Fruit fly (Drosophila melanogaster): ENCODE measurements around the gene CG4743.

Gene CG4743

DNA sequence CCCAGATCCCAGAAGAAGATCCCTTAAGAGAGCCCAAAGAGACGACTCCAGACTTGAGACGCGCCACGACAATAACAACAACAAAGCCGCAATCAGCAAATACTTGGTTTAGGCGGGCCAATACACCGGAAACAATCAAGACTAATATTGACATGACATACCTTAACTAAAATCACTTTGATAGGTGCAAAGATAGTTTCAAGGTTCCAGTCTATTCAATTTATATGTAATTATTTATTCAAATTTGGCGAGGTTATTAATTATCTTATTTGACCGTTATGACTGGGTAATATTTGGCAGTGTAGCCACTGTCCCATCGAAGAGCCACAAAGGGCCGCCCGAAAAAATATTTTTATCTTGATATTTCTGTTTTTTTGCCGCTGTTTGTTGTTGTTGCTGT is 39.9 kb downstream of the CG4743 start (continued):
- TF ChIP-seq pros (GFP tag; optimal IDR thresholded peaks at IDR 0.05) (no peak), CG8944 (GFP tag; optimal IDR thresholded peaks at IDR 0.05) (peak; percentile 32), gsb-n (tag; optimal IDR thresholded peaks at IDR 0.05) (peak; percentile 13), CG17359 (tag; optimal IDR thresholded peaks at IDR 0.05) (peak; percentile 57), CG1792 (GFP tag; optimal IDR thresholded peaks at IDR 0.05) (no peak), B-H1 (GFP tag; IDR thresholded peaks at IDR 0.05) (no peak; the same call in 2 of the 3 replicates), Max (GFP tag; optimal IDR thresholded peaks at IDR 0.05) (peak; percentile 55), trh (GFP tag; optimal IDR thresholded peaks at IDR 0.05) (no peak), jigr1 (GFP tag; IDR thresholded peaks at IDR 0.05) (0 out of 3 replicates have a peak, but pooled peaks have one; percentile 61), CG11723 (GFP tag; optimal IDR thresholded peaks at IDR 0.05) (no peak), nerfin-2 (GFP tag; IDR thresholded peaks at IDR 0.05; ENCODE audit: partially characterized antibody) (no peak), CG9817 (tag; optimal IDR thresholded peaks at IDR 0.05) (peak; percentile 16), CG12744 (GFP tag; optimal IDR thresholded peaks at IDR 0.05) (peak; percentile 6), Abd-B (GFP tag; optimal IDR thresholded peaks at IDR 0.05) (peak; percentile 42), z (GFP tag; IDR thresholded peaks at IDR 0.05) (no peak), CG14014 (GFP tag; IDR thresholded peaks at IDR 0.05) (no peak), Hr51 (GFP tag; optimal IDR thresholded peaks at IDR 0.05) (peak in 1 of 2 experiments; percentile 58), CG2199 (GFP tag; IDR thresholded peaks at IDR 0.05) (no peak), CG17912 (GFP tag; optimal IDR thresholded peaks at IDR 0.05) (no peak), ttk (GFP tag; IDR thresholded peaks at IDR 0.05) (0 out of 2 replicates have a peak, but pooled peaks have one; percentile 27), CG5245 (GFP tag; optimal IDR thresholded peaks at IDR 0.05) (no peak), Dek (tag; optimal IDR thresholded peaks at IDR 0.05) (no peak), ab (GFP tag; optimal IDR thresholded peaks at IDR 0.05) (no peak), CG11504 (tag; optimal IDR thresholded peaks at IDR 0.05) (peak; percentile 76), Opbp (GFP tag; IDR thresholded peaks at IDR 0.05; ENCODE audit: partially characterized antibody) (no peak), fd102C (GFP tag; optimal IDR thresholded peaks at IDR 0.05) (peak; percentile 66), h (optimal IDR thresholded peaks at IDR 0.05) (no peak), ATbp (GFP tag; optimal IDR thresholded peaks at IDR 0.05) (peak; percentile 21), CG11695 (GFP tag; IDR thresholded peaks at IDR 0.05) (peak; percentile 60; the same call in 2 of the 3 replicates), ham (GFP tag; IDR thresholded peaks at IDR 0.05) (no peak), CG18599 (GFP tag; optimal IDR thresholded peaks at IDR 0.05) (peak; percentile 46), Spps (tag; optimal IDR thresholded peaks at IDR 0.05) (peak; percentile 20), CG9797 (GFP tag; optimal IDR thresholded peaks at IDR 0.05) (no peak), CG34224 (GFP tag; IDR thresholded peaks at IDR 0.05; ENCODE audit: partially characterized antibody) (no peak), CG17385 (GFP tag; optimal IDR thresholded peaks at IDR 0.05) (peak; percentile 29), Sox102F (GFP tag; optimal IDR thresholded peaks at IDR 0.05) (peak; percentile 60), br (optimal IDR thresholded peaks at IDR 0.05) (no peak), CG6689 (GFP tag; IDR thresholded peaks at IDR 0.05) (peak; percentile 66), CG31224 (GFP tag; IDR thresholded peaks at IDR 0.05) (no peak), bbx (GFP tag; IDR thresholded peaks at IDR 0.05; ENCODE audit: partially characterized antibody) (no peak), grau (tag; optimal IDR thresholded peaks at IDR 0.05) (peak; percentile 57), caup (GFP tag; optimal IDR thresholded peaks at IDR 0.05; ENCODE audit: severe bottlenecking) (peak; percentile 0), Hr3 (GFP tag; optimal IDR thresholded peaks at IDR 0.05) (peak; percentile 23), TFAM (GFP tag; optimal IDR thresholded peaks at IDR 0.05) (no peak), zen (tag; optimal IDR thresholded peaks at IDR 0.05) (peak; percentile 85), knrl (GFP tag; IDR thresholded peaks at IDR 0.05; ENCODE audit: partially characterized antibody) (no peak), CG4282 (GFP tag; optimal IDR thresholded peaks at IDR 0.05) (no peak), kni (GFP tag; optimal IDR thresholded peaks at IDR 0.05) (no peak), sens (GFP tag) (peak; percentile 92), cato (GFP tag; optimal IDR thresholded peaks at IDR 0.05; ENCODE audit: borderline replicate concordance) (no peak), Usf (GFP tag; optimal IDR thresholded peaks at IDR 0.05) (peak; percentile 13)

Measured in whole organism, embryonic.